Worm (Caenorhabditis elegans) whole organism, L4 larva: ENCODE results near the gene tyr-1.

Source experiments
- ama-1 ChIP-seq: fragments of 150-350 bp; optimal IDR thresholded peaks from 2 replicates; lab custom pipeline; 2014; ENCODE audit warnings: inconsistent platforms, mixed read lengths
- ceh-28 ChIP-seq: fragments of 150-350 bp; optimal IDR thresholded peaks from 2 replicates; lab custom pipeline; 2014; ENCODE audit warnings: missing biosample characterization, missing genetic modification reagents, missing genetic modification characterization
- ceh-82 ChIP-seq: sonication (generic microtip); optimal IDR thresholded peaks from 2 replicates; lab custom pipeline; 2017; ENCODE audit warnings: missing biosample characterization, missing genetic modification characterization
- daf-12 ChIP-seq: fragments of 150-350 bp; optimal IDR thresholded peaks from 2 replicates; lab custom pipeline; 2014; ENCODE audit warnings: missing biosample characterization, missing genetic modification reagents, missing genetic modification characterization
- jun-1 ChIP-seq: fragments of 150-350 bp; optimal IDR thresholded peaks from 2 replicates; lab custom pipeline; 2014; ENCODE audit warnings: missing biosample characterization, missing genetic modification reagents, missing genetic modification characterization
- lin-39 ChIP-seq: fragments of 150-350 bp; optimal IDR thresholded peaks from 2 replicates; lab custom pipeline; 2014; ENCODE audit warnings: missing biosample characterization, missing genetic modification reagents, missing genetic modification characterization
- lir-3 ChIP-seq: sonication (generic microtip); optimal IDR thresholded peaks from 2 replicates; lab custom pipeline; 2016; ENCODE audit warnings: mild to moderate bottlenecking, missing genetic modification characterization, missing compliant biosample characterization
- nhr-237 ChIP-seq: sonication (generic microtip); optimal IDR thresholded peaks from 2 replicates; lab custom pipeline; 2017; ENCODE audit warnings: missing biosample characterization, missing genetic modification characterization
- nhr-25 ChIP-seq: sonication (generic microtip); optimal IDR thresholded peaks from 2 replicates; lab custom pipeline; 2017; ENCODE audit warnings: missing genetic modification characterization, mild to moderate bottlenecking, missing compliant biosample characterization, antibody characterized with exemption, moderate library complexity, borderline replicate concordance; ENCODE audit not compliant: insufficient read depth
- nhr-28 ChIP-seq: fragments of 150-350 bp; optimal IDR thresholded peaks from 2 replicates; lab custom pipeline; 2014; ENCODE audit warnings: missing biosample characterization, missing genetic modification characterization
- saeg-2 ChIP-seq: fragments of 200-800 bp; sonication (Bioruptor generic); IDR thresholded peaks from 2 replicates; pipeline ENCODE4 v1.3.6; 2022; ENCODE audit warnings: missing genetic modification reagents, missing genetic modification characterization, missing compliant biosample characterization

DNA sequence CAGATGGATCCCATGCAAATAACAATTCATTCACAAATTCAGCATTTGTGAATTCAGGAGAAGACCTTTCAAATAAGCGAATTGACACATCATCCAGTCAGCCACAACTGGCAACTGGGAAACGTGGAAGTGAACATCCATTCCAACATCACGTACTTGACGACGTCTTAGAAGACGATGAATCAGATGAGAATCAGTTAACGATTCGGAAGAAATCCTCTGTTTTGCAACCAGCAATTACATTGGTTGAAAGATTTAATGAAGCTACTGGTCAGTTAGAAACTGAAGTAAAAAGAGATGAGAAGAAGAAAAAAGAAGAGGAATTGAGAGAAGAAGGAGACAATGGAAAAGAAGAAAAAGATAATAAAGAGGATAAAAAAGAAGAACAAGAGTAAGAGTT lies 29.8 kb downstream of the tyr-1 start:
- no peak for TF ChIP-seq ceh-28 (tag; lab: Kevin White, UChicago)
- TF ChIP-seq nhr-25 (tag; lab: Kevin White, UChicago), result no peak
- no peak for TF ChIP-seq ama-1 (lab: Kevin White, UChicago)
- no peak for TF ChIP-seq ceh-82 (tag; lab: Kevin White, UChicago)
- TF ChIP-seq jun-1 (tag; lab: Kevin White, UChicago), result no peak
- TF ChIP-seq nhr-28 (tag; lab: Kevin White, UChicago), result no peak
- TF ChIP-seq lir-3 (tag; lab: Kevin White, UChicago), result no peak
- no peak for TF ChIP-seq lin-39 (tag; lab: Kevin White, UChicago)
- TF ChIP-seq saeg-2, result no peak
- TF ChIP-seq nhr-237, result no peak
- TF ChIP-seq daf-12 (tag; lab: Kevin White, UChicago), result no peak
